Fruit fly (Drosophila melanogaster): ENCODE measurements around the gene CG13250.

DNA sequence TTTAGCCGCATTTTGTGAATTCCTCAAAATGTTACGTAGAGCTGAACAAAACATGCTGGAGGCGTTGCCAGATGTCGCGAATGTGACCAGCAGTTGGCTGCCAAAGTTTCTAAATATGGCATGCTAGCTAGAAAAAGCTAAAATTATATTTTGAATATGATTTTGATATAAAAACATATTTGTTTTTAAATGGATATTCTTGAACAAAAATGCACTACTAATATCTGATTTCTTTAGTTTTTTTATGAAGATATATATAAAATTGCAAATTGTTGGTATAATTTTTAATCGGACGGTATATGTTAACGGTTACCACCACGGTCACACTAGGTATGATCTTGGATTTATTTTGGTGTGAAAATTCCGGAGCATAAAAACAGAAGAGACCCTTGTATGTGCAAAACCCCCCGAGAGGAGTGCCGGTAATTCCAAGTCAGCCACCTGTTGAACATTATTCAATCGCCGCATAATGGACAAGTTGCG is 12.8 kb upstream of the CG13250 start, which contains the start of the genes mTerf3 and CG5104:
- TF ChIP-seq CG32121 (GFP tag; IDR thresholded peaks at IDR 0.05) (no peak), CG4496 (GFP tag; IDR thresholded peaks at IDR 0.05) (no peak), EcR (GFP tag; optimal IDR thresholded peaks at IDR 0.05) (peak; percentile 3), CG17806 (tag; optimal IDR thresholded peaks at IDR 0.05) (no peak), D1 (tag; optimal IDR thresholded peaks at IDR 0.05) (no peak), Snoo (tag; optimal IDR thresholded peaks at IDR 0.05) (no peak), CG10348 (GFP tag; IDR thresholded peaks at IDR 0.05) (no peak), CG14655 (GFP tag; optimal IDR thresholded peaks at IDR 0.05) (no peak), CG9948 (tag; optimal IDR thresholded peaks at IDR 0.05) (no peak), fd96Ca (GFP tag; IDR thresholded peaks at IDR 0.05) (no peak), Ets98B (GFP tag; IDR thresholded peaks at IDR 0.05) (no peak), CG8301 (tag; optimal IDR thresholded peaks at IDR 0.05) (no peak)
